Fruit fly (Drosophila melanogaster) whole organism, embryonic: ENCODE data around the gene Gyf.

Experiments
- Asciz ChIP-seq: fragments of 200-800 bp; sonication (Bioruptor generic); optimal IDR thresholded peaks from 2 replicates; lab custom pipeline; 2017; ENCODE audit warnings: missing biosample characterization, mild to moderate bottlenecking, missing genetic modification characterization, missing genetic modification reagents
- CG10274 ChIP-seq: fragments of 200-800 bp; sonication (Bioruptor generic); optimal IDR thresholded peaks from 3 replicates; lab custom pipeline; 2017; ENCODE audit warnings: missing biosample characterization, mild to moderate bottlenecking, missing genetic modification characterization
- CG10366 ChIP-seq: fragments of 200-800 bp; sonication (Bioruptor generic); IDR thresholded peaks from 2 replicates; pipeline ENCODE4 v1.3.6; 2022; ENCODE audit warnings: missing biosample characterization, missing genetic modification characterization
- CG11456 ChIP-seq: fragments of 200-800 bp; sonication (Bioruptor generic); IDR thresholded peaks from 3 replicates; pipeline ENCODE4 v1.3.6; 2022; ENCODE audit warnings: missing biosample characterization, missing genetic modification characterization
- CG12155 ChIP-seq: fragments of 200-800 bp; sonication (Bioruptor generic); optimal IDR thresholded peaks from 3 replicates; lab custom pipeline; 2016; ENCODE audit warnings: missing biosample characterization, missing genetic modification characterization
- CG1233 ChIP-seq: fragments of 200-800 bp; sonication (Bioruptor generic); optimal IDR thresholded peaks from 4 replicates; lab custom pipeline; 2018; ENCODE audit warnings: missing biosample characterization, mild to moderate bottlenecking, missing genetic modification characterization
- CG15011 ChIP-seq: fragments of 200-800 bp; sonication (Bioruptor generic); optimal IDR thresholded peaks from 3 replicates; lab custom pipeline; 2018; ENCODE audit warnings: missing biosample characterization, mild to moderate bottlenecking, missing genetic modification characterization
- CG1602 ChIP-seq: fragments of 200-800 bp; sonication (Bioruptor generic); optimal IDR thresholded peaks from 3 replicates; lab custom pipeline; 2016; ENCODE audit warnings: missing biosample characterization, missing genetic modification characterization
- CG17829 ChIP-seq: fragments of 200-800 bp; optimal IDR thresholded peaks from 2 replicates; lab custom pipeline; 2019; ENCODE audit warnings: missing biosample characterization, mild to moderate bottlenecking, missing genetic modification characterization, moderate library complexity
- CG18262 ChIP-seq: fragments of 200-800 bp; optimal IDR thresholded peaks from 3 replicates; lab custom pipeline; 2019; ENCODE audit warnings: missing biosample characterization, mild to moderate bottlenecking, missing genetic modification characterization, moderate library complexity
- CG18599 ChIP-seq: fragments of 200-800 bp; sonication (Bioruptor generic); optimal IDR thresholded peaks from 3 replicates; lab custom pipeline; 2017; ENCODE audit warnings: missing biosample characterization, missing genetic modification characterization, mild to moderate bottlenecking, moderate library complexity, missing genetic modification reagents
- CG18619 ChIP-seq: fragments of 200-800 bp; sonication (Bioruptor generic); optimal IDR thresholded peaks from 3 replicates; lab custom pipeline; 2017; ENCODE audit warnings: missing biosample characterization, mild to moderate bottlenecking, missing genetic modification characterization
- CG2116 ChIP-seq: fragments of 200-800 bp; sonication (Bioruptor generic); optimal IDR thresholded peaks from 3 replicates; lab custom pipeline; 2018; ENCODE audit warnings: missing biosample characterization, mild to moderate bottlenecking, missing genetic modification characterization
- CG32767 ChIP-seq: fragments of 200-800 bp; sonication (Bioruptor generic); IDR thresholded peaks from 2 replicates; pipeline ENCODE4 v1.3.6; 2022; ENCODE audit warnings: missing biosample characterization, missing genetic modification characterization
- CG3847 ChIP-seq: fragments of 200-800 bp; sonication (Bioruptor generic); IDR thresholded peaks from 2 replicates; pipeline ENCODE4 v1.3.6; 2022; ENCODE audit warnings: missing biosample characterization, missing genetic modification characterization
- CG4730 ChIP-seq: fragments of 200-800 bp; sonication (Bioruptor generic); IDR thresholded peaks from 2 replicates; pipeline ENCODE4 v1.3.6; 2022; ENCODE audit warnings: missing biosample characterization, missing genetic modification characterization
- CG7928 ChIP-seq: fragments of 200-800 bp; sonication (Bioruptor generic); optimal IDR thresholded peaks from 2 replicates; lab custom pipeline; 2017; ENCODE audit warnings: missing biosample characterization, mild to moderate bottlenecking, missing genetic modification characterization
- CG7987 ChIP-seq: fragments of 200-800 bp; sonication (Bioruptor generic); optimal IDR thresholded peaks from 2 replicates; lab custom pipeline; 2018; ENCODE audit warnings: missing biosample characterization, mild to moderate bottlenecking, missing genetic modification characterization, moderate library complexity
- CG9609 ChIP-seq: fragments of 200-800 bp; sonication (Bioruptor generic); optimal IDR thresholded peaks from 3 replicates; lab custom pipeline; 2016; ENCODE audit warnings: missing biosample characterization, missing genetic modification characterization
- Dip3 ChIP-seq: fragments of 200-800 bp; sonication (Bioruptor generic); optimal IDR thresholded peaks from 3 replicates; lab custom pipeline; 2016; ENCODE audit warnings: missing biosample characterization, missing genetic modification characterization
- Doc3 ChIP-seq: fragments of 200-800 bp; sonication (Bioruptor generic); IDR thresholded peaks from 3 replicates; pipeline ENCODE4 v1.3.6; 2022; ENCODE audit warnings: missing biosample characterization, missing genetic modification characterization; ENCODE audit not compliant: partially characterized antibody
- Fer2 ChIP-seq: fragments of 200-800 bp; sonication (Bioruptor generic); optimal IDR thresholded peaks from 2 replicates; lab custom pipeline; 2018; ENCODE audit warnings: missing biosample characterization, mild to moderate bottlenecking, missing genetic modification characterization, moderate library complexity
- Gsc ChIP-seq: fragments of 200-800 bp; sonication (Bioruptor generic); IDR thresholded peaks from 2 replicates; pipeline ENCODE4 v1.3.6; 2022; ENCODE audit warnings: missing biosample characterization, missing genetic modification characterization
- Hmx ChIP-seq: fragments of 200-800 bp; sonication (Bioruptor generic); optimal IDR thresholded peaks from 2 replicates; lab custom pipeline; 2016; ENCODE audit warnings: missing biosample characterization, missing genetic modification characterization
- Hr3 ChIP-seq: fragments of 200-800 bp; sonication (Bioruptor generic); optimal IDR thresholded peaks from 3 replicates; lab custom pipeline; 2016; ENCODE audit warnings: missing biosample characterization, missing genetic modification characterization
- Mad ChIP-seq: fragments of 200-800 bp; sonication (Bioruptor generic); optimal IDR thresholded peaks from 2 replicates; lab custom pipeline; 2016; ENCODE audit warnings: missing biosample characterization, missing genetic modification characterization
- NFAT ChIP-seq: fragments of 200-800 bp; sonication (Bioruptor generic); IDR thresholded peaks from 2 replicates; pipeline ENCODE4 v1.3.6; 2022; ENCODE audit warnings: missing biosample characterization, missing genetic modification characterization
- Oaz ChIP-seq: fragments of 200-800 bp; sonication (Bioruptor generic); IDR thresholded peaks from 2 replicates; pipeline ENCODE4 v1.3.6; 2022; ENCODE audit warnings: missing biosample characterization, missing genetic modification characterization
- Opbp ChIP-seq: fragments of 200-800 bp; sonication (Bioruptor generic); IDR thresholded peaks from 3 replicates; pipeline ENCODE4 v1.3.6; 2022; ENCODE audit warnings: missing biosample characterization, missing genetic modification characterization; ENCODE audit not compliant: partially characterized antibody
- Pdp1 ChIP-seq, 2 experiments: fragments of 200-800 bp; sonication (Bioruptor generic); optimal IDR thresholded peaks; 3 replicates each; lab custom pipeline; 2016; ENCODE audit warnings: missing biosample characterization in 2 of 2, missing genetic modification characterization in 2 of 2, mild to moderate bottlenecking in 1 of 2, moderate library complexity in 1 of 2
- Ravus ChIP-seq: fragments of 200-800 bp; sonication (Bioruptor generic); IDR thresholded peaks from 2 replicates; pipeline ENCODE4 v1.3.6; 2022; ENCODE audit warnings: missing biosample characterization, missing genetic modification characterization
- Side ChIP-seq: fragments of 200-800 bp; sonication (Bioruptor generic); optimal IDR thresholded peaks from 2 replicates; lab custom pipeline; 2016; ENCODE audit warnings: missing biosample characterization, missing genetic modification characterization
- Spps ChIP-seq: fragments of 200-800 bp; sonication (Bioruptor generic); optimal IDR thresholded peaks from 2 replicates; lab custom pipeline; 2018; ENCODE audit warnings: missing biosample characterization, mild to moderate bottlenecking, missing genetic modification characterization
- Usf ChIP-seq: fragments of 200-800 bp; sonication (Bioruptor generic); optimal IDR thresholded peaks from 2 replicates; lab custom pipeline; 2017; ENCODE audit warnings: missing genotype, missing biosample characterization, missing genetic modification characterization
- ara ChIP-seq: fragments of 200-800 bp; sonication (Bioruptor generic); IDR thresholded peaks from 2 replicates; pipeline ENCODE4 v1.3.6; 2022; ENCODE audit warnings: missing biosample characterization, missing genetic modification characterization
- br ChIP-seq: fragments of >200 bp; optimal IDR thresholded peaks from 2 replicates; lab custom pipeline; 2017
- bsh ChIP-seq, 2 experiments: fragments of 200-800 bp; sonication (Bioruptor generic); optimal IDR thresholded peaks; 2 replicates each; lab custom pipeline; 2017 to 2018; ENCODE audit warnings: mild to moderate bottlenecking in 2 of 2, missing biosample characterization in 2 of 2, missing genetic modification characterization in 2 of 2, moderate library complexity in 1 of 2
- crp ChIP-seq, 2 experiments: fragments of 200-800 bp; sonication (Bioruptor generic); optimal IDR thresholded peaks; 2 replicates in 1 of 2; 3 replicates in 1 of 2; lab custom pipeline; 2017; ENCODE audit warnings: missing biosample characterization in 2 of 2, missing genetic modification characterization in 2 of 2, mild to moderate bottlenecking in 1 of 2, moderate library complexity in 1 of 2
- da ChIP-seq: fragments of 200-800 bp; sonication (Bioruptor generic); optimal IDR thresholded peaks from 2 replicates; lab custom pipeline; 2016; ENCODE audit warnings: missing biosample characterization, missing genetic modification characterization
- gsb-n ChIP-seq: fragments of 200-800 bp; sonication (Bioruptor generic); optimal IDR thresholded peaks from 3 replicates; lab custom pipeline; 2018; ENCODE audit warnings: missing biosample characterization, mild to moderate bottlenecking, missing genetic modification characterization
- nau ChIP-seq: fragments of 200-800 bp; sonication (Bioruptor generic); optimal IDR thresholded peaks from 3 replicates; lab custom pipeline; 2017; ENCODE audit warnings: missing biosample characterization, mild to moderate bottlenecking, missing genetic modification characterization, missing genetic modification reagents
- odd ChIP-seq: fragments of 200-800 bp; sonication (Bioruptor generic); optimal IDR thresholded peaks from 2 replicates; lab custom pipeline; 2017; ENCODE audit warnings: missing biosample characterization, mild to moderate bottlenecking, missing genetic modification characterization
- p53 ChIP-seq: fragments of 200-800 bp; sonication (Bioruptor generic); optimal IDR thresholded peaks from 2 replicates; lab custom pipeline; 2016; ENCODE audit warnings: missing biosample characterization, missing genetic modification characterization
- peb ChIP-seq: fragments of 200-800 bp; sonication (Bioruptor generic); IDR thresholded peaks from 2 replicates; pipeline ENCODE4 v1.3.6; 2022; ENCODE audit warnings: missing biosample characterization, missing genetic modification characterization
- pnt ChIP-seq: fragments of 200-800 bp; sonication (Bioruptor generic); optimal IDR thresholded peaks from 3 replicates; lab custom pipeline; 2016; ENCODE audit warnings: missing biosample characterization, missing genetic modification characterization
- sc ChIP-seq, 3 experiments: fragments of >200 bp in 2 of 3; fragments of 200-800 bp in 1 of 3; sonication (Bioruptor generic) in 1 of 3; optimal IDR thresholded peaks; 2 replicates in 2 of 3; 3 replicates in 1 of 3; lab custom pipeline; 2017; ENCODE audit warnings: mild to moderate bottlenecking in 1 of 3, missing biosample characterization in 1 of 3, missing genetic modification characterization in 1 of 3, missing genetic modification reagents in 1 of 3
- tap ChIP-seq: fragments of 200-800 bp; optimal IDR thresholded peaks from 3 replicates; lab custom pipeline; 2019; ENCODE audit warnings: missing biosample characterization, mild to moderate bottlenecking, missing genetic modification characterization, moderate library complexity
- z ChIP-seq: fragments of 200-800 bp; sonication (Bioruptor generic); IDR thresholded peaks from 3 replicates; pipeline ENCODE4 v1.3.6; 2022; ENCODE audit warnings: missing biosample characterization, missing genetic modification characterization
- zf30C ChIP-seq: fragments of 200-800 bp; sonication (Bioruptor generic); optimal IDR thresholded peaks from 3 replicates; lab custom pipeline; 2018; ENCODE audit warnings: missing biosample characterization, mild to moderate bottlenecking, missing genetic modification characterization

The Gyf gene

DNA sequence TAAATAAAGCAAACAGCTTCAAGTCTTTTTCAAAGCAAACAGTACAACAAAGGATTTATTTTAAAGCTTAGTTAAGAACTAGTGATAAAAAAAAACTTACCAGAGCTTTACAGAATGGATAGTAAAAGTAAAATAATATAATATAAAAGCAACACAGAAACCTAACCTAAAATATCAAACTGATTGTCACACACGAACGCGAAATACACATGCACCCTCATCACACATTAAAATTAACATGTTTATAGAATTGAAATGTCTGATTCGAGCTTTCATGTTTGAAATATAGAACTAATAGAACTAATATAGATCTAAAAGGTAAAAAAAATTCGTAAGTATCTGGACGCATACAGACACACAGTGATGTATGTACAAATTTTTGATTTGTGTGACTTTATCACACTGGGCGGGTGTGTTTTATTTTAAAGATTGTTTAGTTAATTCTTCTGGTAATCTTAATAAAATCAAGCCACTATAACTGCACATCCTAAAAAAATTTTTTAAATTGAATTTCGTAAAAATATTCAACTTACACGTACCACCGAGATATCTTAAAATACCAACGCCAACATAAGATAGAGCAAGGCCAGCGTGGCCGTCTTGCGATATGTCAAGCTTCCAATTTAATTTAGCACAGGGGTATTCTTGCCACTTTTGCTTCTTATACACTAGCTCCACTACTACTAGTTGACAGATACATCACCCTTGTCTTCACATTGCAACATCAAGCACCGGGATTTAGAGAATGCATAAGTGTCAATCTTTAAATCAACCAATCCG, at the start of gene Gyf (continued):
- TF ChIP-seq peb (GFP tag; lab: Robert Waterston, UW) (no peak), gsb-n (tag; lab: Kevin White, UChicago) (no peak), CG9609 (GFP tag; lab: Kevin White, UChicago) (peak; percentile 29), Mad (GFP tag; lab: Kevin White, UChicago) (peak; percentile 23), Side (no peak), Doc3 (GFP tag; lab: Robert Waterston, UW) (no peak), bsh (GFP tag; optimal IDR thresholded peaks at IDR 0.05; lab: Kevin White, UChicago) (no peak), Gsc (GFP tag; lab: Robert Waterston, UW) (no peak), CG2116 (GFP tag; lab: Kevin White, UChicago) (peak; percentile 48), CG7987 (GFP tag; lab: Kevin White, UChicago) (no peak), CG3847 (GFP tag; lab: Robert Waterston, UW) (no peak), odd (GFP tag; lab: Kevin White, UChicago) (no peak), Pdp1 (GFP tag; optimal IDR thresholded peaks at IDR 0.05; lab: Kevin White, UChicago) (peak in 1 of 2 experiments; percentile 35), CG18619 (GFP tag; lab: Kevin White, UChicago) (no peak), Hr3 (no peak), CG4730 (GFP tag; lab: Robert Waterston, UW) (no peak), CG18599 (GFP tag; lab: Kevin White, UChicago) (no peak), Dip3 (GFP tag; lab: Kevin White, UChicago) (peak; percentile 36), CG7928 (GFP tag; lab: Kevin White, UChicago) (no peak), CG1233 (GFP tag; lab: Kevin White, UChicago) (no peak), CG17829 (tag; lab: Kevin White, UChicago) (no peak), br (no peak), pnt (GFP tag; lab: Kevin White, UChicago) (no peak), p53 (GFP tag; lab: Kevin White, UChicago) (peak; percentile 19), Asciz (GFP tag; lab: Kevin White, UChicago) (no peak), sc (optimal IDR thresholded peaks at IDR 0.05; lab: Kevin White, UChicago) (no peak), sc (GFP tag; optimal IDR thresholded peaks at IDR 0.05; lab: Kevin White, UChicago) (no peak), CG15011 (GFP tag; lab: Kevin White, UChicago) (no peak), Hmx (GFP tag; lab: Kevin White, UChicago) (no peak), Ravus (GFP tag; lab: Robert Waterston, UW) (no peak), CG18262 (tag; lab: Kevin White, UChicago) (no peak), crp (GFP tag; optimal IDR thresholded peaks at IDR 0.05; lab: Kevin White, UChicago) (no peak), Usf (GFP tag; lab: Kevin White, UChicago) (no peak), Opbp (GFP tag; lab: Robert Waterston, UW) (no peak), CG1602 (GFP tag; lab: Kevin White, UChicago) (no peak), z (GFP tag; lab: Robert Waterston, UW) (no peak), CG10366 (GFP tag; lab: Robert Waterston, UW) (no peak), zf30C (GFP tag; lab: Kevin White, UChicago) (no peak), CG11456 (GFP tag; lab: Robert Waterston, UW) (no peak), CG10274 (no peak), da (GFP tag; lab: Kevin White, UChicago) (no peak), CG32767 (GFP tag; lab: Robert Waterston, UW) (no peak; the same call in 1 of the 2 replicates), Spps (tag; lab: Kevin White, UChicago) (no peak), CG12155 (GFP tag; lab: Kevin White, UChicago) (no peak), nau (GFP tag; lab: Kevin White, UChicago) (no peak), Fer2 (tag; lab: Kevin White, UChicago) (no peak), Oaz (GFP tag; lab: Robert Waterston, UW) (no peak), NFAT (GFP tag; lab: Robert Waterston, UW) (no peak), tap (no peak), ara (GFP tag; lab: Robert Waterston, UW) (no peak)
